Fruit fly (Drosophila melanogaster) whole organism, embryonic: ENCODE results near the gene CG31211.

ENCODE experiments used
- Aef1 ChIP-seq: fragments of 200-800 bp; sonication (Bioruptor generic); IDR thresholded peaks from 3 replicates; pipeline ENCODE4 v1.3.6; 2022; ENCODE audit warnings: missing biosample characterization, missing genetic modification characterization
- Atf6 ChIP-seq: fragments of 200-800 bp; sonication (Bioruptor generic); IDR thresholded peaks from 2 replicates; pipeline ENCODE4 v1.3.6; 2022; ENCODE audit warnings: missing biosample characterization, missing genetic modification characterization
- Bgb ChIP-seq: fragments of 200-800 bp; sonication (Bioruptor generic); IDR thresholded peaks from 2 replicates; pipeline ENCODE4 v1.3.6; 2022; ENCODE audit warnings: missing biosample characterization, missing genetic modification characterization; ENCODE audit not compliant: partially characterized antibody
- CG10979 ChIP-seq: fragments of 200-800 bp; sonication (Bioruptor generic); optimal IDR thresholded peaks from 2 replicates; lab custom pipeline; 2018; ENCODE audit warnings: missing biosample characterization, mild to moderate bottlenecking, missing genetic modification characterization, moderate library complexity
- CG12744 ChIP-seq: fragments of 200-800 bp; sonication (Bioruptor generic); optimal IDR thresholded peaks from 2 replicates; lab custom pipeline; 2016; ENCODE audit warnings: missing biosample characterization, missing genetic modification characterization
- CG13424 ChIP-seq: fragments of 200-800 bp; sonication (Bioruptor generic); optimal IDR thresholded peaks from 2 replicates; lab custom pipeline; 2019; ENCODE audit warnings: missing biosample characterization, mild to moderate bottlenecking, missing genetic modification characterization, moderate library complexity
- CG13624 ChIP-seq: fragments of 200-800 bp; sonication (Bioruptor generic); optimal IDR thresholded peaks from 2 replicates; lab custom pipeline; 2016; ENCODE audit warnings: missing biosample characterization, missing genetic modification characterization
- CG14667 ChIP-seq: fragments of 200-800 bp; sonication (Bioruptor generic); IDR thresholded peaks from 2 replicates; pipeline ENCODE4 v1.3.6; 2022; ENCODE audit warnings: missing biosample characterization, missing genetic modification characterization
- CG15269 ChIP-seq: fragments of 200-800 bp; sonication (Bioruptor generic); optimal IDR thresholded peaks from 2 replicates; lab custom pipeline; 2018; ENCODE audit warnings: missing biosample characterization, mild to moderate bottlenecking, missing genetic modification characterization, moderate library complexity
- CG1529 ChIP-seq: fragments of 200-800 bp; sonication (Bioruptor generic); optimal IDR thresholded peaks from 3 replicates; lab custom pipeline; 2018; ENCODE audit warnings: missing biosample characterization, missing genetic modification characterization
- CG17912 ChIP-seq: fragments of 200-800 bp; sonication (Bioruptor generic); optimal IDR thresholded peaks from 2 replicates; lab custom pipeline; 2018; ENCODE audit warnings: missing biosample characterization, mild to moderate bottlenecking, missing genetic modification characterization
- CG18262 ChIP-seq: fragments of 200-800 bp; optimal IDR thresholded peaks from 3 replicates; lab custom pipeline; 2019; ENCODE audit warnings: missing biosample characterization, mild to moderate bottlenecking, missing genetic modification characterization, moderate library complexity
- CG34224 ChIP-seq: fragments of 200-800 bp; sonication (Bioruptor generic); IDR thresholded peaks from 3 replicates; pipeline ENCODE4 v1.3.6; 2022; ENCODE audit warnings: missing biosample characterization, missing genetic modification characterization; ENCODE audit not compliant: partially characterized antibody
- CG4730 ChIP-seq: fragments of 200-800 bp; sonication (Bioruptor generic); IDR thresholded peaks from 2 replicates; pipeline ENCODE4 v1.3.6; 2022; ENCODE audit warnings: missing biosample characterization, missing genetic modification characterization
- CG8359 ChIP-seq: fragments of 200-800 bp; sonication (Bioruptor generic); optimal IDR thresholded peaks from 2 replicates; lab custom pipeline; 2017; ENCODE audit warnings: missing biosample characterization, mild to moderate bottlenecking, missing genetic modification characterization, borderline replicate concordance
- CG9727 ChIP-seq: fragments of 200-800 bp; sonication (Bioruptor generic); optimal IDR thresholded peaks from 3 replicates; lab custom pipeline; 2017; ENCODE audit warnings: missing biosample characterization, mild to moderate bottlenecking, missing genetic modification characterization
- Ets65A ChIP-seq: fragments of 200-800 bp; sonication (Bioruptor generic); peaks from one replicate; lab custom pipeline; 2016; ENCODE audit warnings: missing biosample characterization, missing genetic modification characterization
- Ets97D ChIP-seq: fragments of 200-800 bp; sonication (Bioruptor generic); optimal IDR thresholded peaks from 3 replicates; lab custom pipeline; 2016; ENCODE audit warnings: missing biosample characterization, missing genetic modification characterization
- HmgD ChIP-seq: fragments of 200-800 bp; sonication (Bioruptor generic); optimal IDR thresholded peaks from 3 replicates; lab custom pipeline; 2016; ENCODE audit warnings: missing biosample characterization, missing genetic modification characterization
- Lim3 ChIP-seq: fragments of 200-800 bp; sonication (Bioruptor generic); IDR thresholded peaks from 2 replicates; pipeline ENCODE4 v1.3.6; 2022; ENCODE audit warnings: missing biosample characterization, missing genetic modification characterization
- MBD-R2 ChIP-seq: fragments of 200-800 bp; sonication (Bioruptor generic); IDR thresholded peaks from 2 replicates; pipeline ENCODE4 v1.3.6; 2022; ENCODE audit warnings: missing biosample characterization, missing genetic modification characterization
- Pdp1 ChIP-seq, 2 experiments: fragments of 200-800 bp; sonication (Bioruptor generic); optimal IDR thresholded peaks; 3 replicates each; lab custom pipeline; 2016; ENCODE audit warnings: missing biosample characterization in 2 of 2, missing genetic modification characterization in 2 of 2, mild to moderate bottlenecking in 1 of 2, moderate library complexity in 1 of 2
- Rx ChIP-seq: fragments of 200-800 bp; sonication (Bioruptor generic); IDR thresholded peaks from 2 replicates; pipeline ENCODE4 v1.3.6; 2022; ENCODE audit warnings: missing biosample characterization, missing genetic modification characterization
- Sox102F ChIP-seq: fragments of 200-800 bp; sonication (Bioruptor generic); optimal IDR thresholded peaks from 2 replicates; lab custom pipeline; 2018; ENCODE audit warnings: missing biosample characterization, mild to moderate bottlenecking, missing genetic modification characterization, moderate library complexity
- Spps ChIP-seq: fragments of 200-800 bp; sonication (Bioruptor generic); optimal IDR thresholded peaks from 2 replicates; lab custom pipeline; 2018; ENCODE audit warnings: missing biosample characterization, mild to moderate bottlenecking, missing genetic modification characterization
- Taf1 ChIP-seq: fragments of 200-800 bp; sonication (Bioruptor generic); IDR thresholded peaks from 2 replicates; pipeline ENCODE4 v1.3.6; 2022; ENCODE audit warnings: missing biosample characterization, missing genetic modification characterization
- YL-1 ChIP-seq: fragments of 200-800 bp; sonication (Bioruptor generic); optimal IDR thresholded peaks from 3 replicates; lab custom pipeline; 2017; ENCODE audit warnings: missing biosample characterization, mild to moderate bottlenecking, missing genetic modification characterization
- al ChIP-seq: fragments of 200-800 bp; sonication (Bioruptor generic); IDR thresholded peaks from 2 replicates; pipeline ENCODE4 v1.3.6; 2022; ENCODE audit warnings: missing biosample characterization, missing genetic modification characterization
- ara ChIP-seq: fragments of 200-800 bp; sonication (Bioruptor generic); IDR thresholded peaks from 2 replicates; pipeline ENCODE4 v1.3.6; 2022; ENCODE audit warnings: missing biosample characterization, missing genetic modification characterization
- ase ChIP-seq: fragments of 200-800 bp; sonication (Bioruptor generic); IDR thresholded peaks from 3 replicates; pipeline ENCODE4 v1.3.6; 2022; ENCODE audit warnings: missing biosample characterization, missing genetic modification characterization
- dati ChIP-seq: fragments of 200-800 bp; sonication (Bioruptor generic); IDR thresholded peaks from 2 replicates; pipeline ENCODE4 v1.3.6; 2022; ENCODE audit warnings: missing biosample characterization, missing genetic modification characterization
- dimm ChIP-seq: fragments of 200-800 bp; sonication (Bioruptor generic); IDR thresholded peaks from 2 replicates; pipeline ENCODE4 v1.3.6; 2022; ENCODE audit warnings: missing biosample characterization, missing genetic modification characterization
- fu2 ChIP-seq: fragments of 200-800 bp; sonication (Bioruptor generic); optimal IDR thresholded peaks from 2 replicates; lab custom pipeline; 2016; ENCODE audit warnings: missing biosample characterization, missing genetic modification characterization
- gsb ChIP-seq: fragments of 200-800 bp; sonication (Bioruptor generic); IDR thresholded peaks from 2 replicates; pipeline ENCODE4 v1.3.6; 2022; ENCODE audit warnings: missing biosample characterization, missing genetic modification characterization
- hth ChIP-seq: fragments of >200 bp; optimal IDR thresholded peaks from 2 replicates; lab custom pipeline; 2017; ENCODE audit warnings: inconsistent platforms
- ind ChIP-seq: fragments of 200-800 bp; sonication (Bioruptor generic); optimal IDR thresholded peaks from 3 replicates; lab custom pipeline; 2016; ENCODE audit warnings: missing biosample characterization, missing genetic modification characterization
- jing ChIP-seq: fragments of 200-800 bp; sonication (Bioruptor generic); optimal IDR thresholded peaks from 2 replicates; lab custom pipeline; 2018; ENCODE audit warnings: missing biosample characterization, mild to moderate bottlenecking, missing genetic modification characterization
- kni ChIP-seq: fragments of 200-800 bp; sonication (Bioruptor generic); optimal IDR thresholded peaks from 3 replicates; lab custom pipeline; 2017; ENCODE audit warnings: mild to moderate bottlenecking, missing biosample characterization, missing genetic modification reagents, missing genetic modification characterization
- mld ChIP-seq: fragments of 200-800 bp; sonication (Bioruptor generic); IDR thresholded peaks from 3 replicates; pipeline ENCODE4 v1.3.6; 2022; ENCODE audit warnings: missing biosample characterization, missing genetic modification characterization; ENCODE audit not compliant: partially characterized antibody
- nom ChIP-seq: fragments of 200-800 bp; sonication (Bioruptor generic); optimal IDR thresholded peaks from 2 replicates; lab custom pipeline; 2017; ENCODE audit warnings: missing biosample characterization, missing genetic modification characterization, mild to moderate bottlenecking, moderate library complexity, missing genetic modification reagents
- pan ChIP-seq, 4 experiments: fragments of >200 bp in 3 of 4; fragments of 200-800 bp in 1 of 4; sonication (Bioruptor generic) in 1 of 4; optimal IDR thresholded peaks in 3 of 4; IDR thresholded peaks in 1 of 4; 2 replicates each; pipeline versions ENCODE4 v1.3.6 to Lab custom; 2017 to 2022; ENCODE audit warnings: missing biosample characterization in 2 of 4, missing genetic modification characterization in 2 of 4, mixed read lengths in 1 of 4
- pzg ChIP-seq: fragments of 200-800 bp; sonication (Bioruptor generic); optimal IDR thresholded peaks from 3 replicates; lab custom pipeline; 2018; ENCODE audit warnings: missing biosample characterization, mild to moderate bottlenecking, missing genetic modification characterization, moderate library complexity
- shn ChIP-seq: fragments of 200-800 bp; sonication (Bioruptor generic); optimal IDR thresholded peaks from 3 replicates; lab custom pipeline; 2016; ENCODE audit warnings: missing biosample characterization, missing genetic modification characterization
- slbo ChIP-seq: fragments of 200-800 bp; sonication (Bioruptor generic); IDR thresholded peaks from 2 replicates; pipeline ENCODE4 v1.3.6; 2022; ENCODE audit warnings: missing biosample characterization, missing genetic modification characterization
- sug ChIP-seq: fragments of 200-800 bp; optimal IDR thresholded peaks from 2 replicates; lab custom pipeline; 2019; ENCODE audit warnings: missing biosample characterization, mild to moderate bottlenecking, missing genetic modification characterization, moderate library complexity
- tgo ChIP-seq: fragments of 200-800 bp; sonication (Bioruptor generic); IDR thresholded peaks from 3 replicates; pipeline ENCODE4 v1.3.6; 2022; ENCODE audit warnings: missing biosample characterization, missing genetic modification characterization
- unpg ChIP-seq: fragments of 200-800 bp; sonication (Bioruptor generic); optimal IDR thresholded peaks from 3 replicates; lab custom pipeline; 2018; ENCODE audit warnings: missing biosample characterization, mild to moderate bottlenecking, missing genetic modification characterization, moderate library complexity
- wdn ChIP-seq: fragments of 200-800 bp; sonication (Bioruptor generic); IDR thresholded peaks from 2 replicates; pipeline ENCODE4 v1.3.6; 2022; ENCODE audit warnings: missing biosample characterization, missing genetic modification characterization
- zf30C ChIP-seq: fragments of 200-800 bp; sonication (Bioruptor generic); optimal IDR thresholded peaks from 3 replicates; lab custom pipeline; 2018; ENCODE audit warnings: missing biosample characterization, mild to moderate bottlenecking, missing genetic modification characterization
- zfh2 ChIP-seq: fragments of 200-800 bp; sonication (Bioruptor generic); optimal IDR thresholded peaks from 2 replicates; lab custom pipeline; 2016; ENCODE audit warnings: missing biosample characterization, missing genetic modification characterization

Gene CG31211

DNA sequence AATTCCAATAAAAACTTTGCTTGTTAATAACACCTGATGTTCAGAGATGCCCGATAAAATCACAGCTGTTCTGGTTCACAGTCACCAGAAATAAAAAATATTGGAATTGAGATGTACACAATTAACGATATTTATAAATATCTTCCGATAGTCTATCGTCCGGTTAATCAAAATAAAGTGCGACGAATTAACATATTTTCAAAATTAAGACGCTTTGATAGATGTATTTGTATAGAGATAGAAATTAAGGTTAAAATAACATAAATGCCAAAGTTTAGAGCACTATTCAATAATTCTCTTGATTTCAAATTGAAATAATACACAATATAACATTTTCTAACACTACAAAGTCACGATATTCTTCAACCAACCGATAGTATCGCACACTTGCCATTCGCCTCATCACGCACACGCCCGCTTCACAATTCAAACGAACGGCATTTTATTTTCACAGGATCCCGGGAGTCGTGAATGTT, 13.3 kb downstream of the CG31211 start, which contains the start of the genes CG3281 and aurA (continued):
- TF ChIP-seq CG15269 (tag; lab: Kevin White, UChicago) = peak; percentile 64
- peak; percentile 94 for TF ChIP-seq CG34224
- TF ChIP-seq al (GFP tag; lab: Robert Waterston, UW) = peak; percentile 80
- TF ChIP-seq wdn (GFP tag; lab: Robert Waterston, UW) = 0 out of 2 replicates have a peak, but pooled peaks have one; percentile 46
- peak; percentile 73 for TF ChIP-seq CG18262 (tag; lab: Kevin White, UChicago)
- TF ChIP-seq CG13624 (GFP tag; lab: Kevin White, UChicago) = peak; percentile 82
- TF ChIP-seq nom (GFP tag; lab: Kevin White, UChicago) = peak; percentile 14
- TF ChIP-seq gsb = no peak
- peak; percentile 56 for TF ChIP-seq Atf6 (GFP tag; lab: Robert Waterston, UW)
- TF ChIP-seq CG12744 (GFP tag; lab: Kevin White, UChicago) = peak; percentile 39
- peak; percentile 78 to 82 for TF ChIP-seq Pdp1 (GFP tag; optimal IDR thresholded peaks at IDR 0.05; lab: Kevin White, UChicago)
- TF ChIP-seq pan (optimal IDR thresholded peaks at IDR 0.05; lab: Kevin White, UChicago) = no peak
- TF ChIP-seq pan (GFP tag; optimal IDR thresholded peaks at IDR 0.05 in 1 of 2, IDR thresholded peaks at IDR 0.05 in 1 of 2) = peak in 1 of 2 experiments; percentile 40
- TF ChIP-seq slbo (GFP tag; lab: Robert Waterston, UW) = peak; percentile 77; the same call in 1 of the 2 replicates
- peak; percentile 85 for TF ChIP-seq zfh2 (GFP tag; lab: Kevin White, UChicago)
- TF ChIP-seq CG14667 (GFP tag; lab: Robert Waterston, UW) = no peak
- TF ChIP-seq CG4730 (GFP tag; lab: Robert Waterston, UW) = peak; percentile 36; the same call in 1 of the 2 replicates
- TF ChIP-seq ase = peak; percentile 32; the same call in 1 of the 3 replicates
- peak; percentile 86 for TF ChIP-seq pzg (GFP tag; lab: Kevin White, UChicago)
- peak; percentile 57 for TF ChIP-seq Aef1
- no peak for TF ChIP-seq dimm (GFP tag; lab: Robert Waterston, UW)
- no peak for TF ChIP-seq dati (GFP tag; lab: Robert Waterston, UW)
- TF ChIP-seq sug (tag; lab: Kevin White, UChicago) = peak; percentile 86
- no peak for TF ChIP-seq CG8359
- TF ChIP-seq CG17912 (GFP tag; lab: Kevin White, UChicago) = no peak
- peak; percentile 85 for TF ChIP-seq Ets97D (GFP tag; lab: Kevin White, UChicago)
- peak; percentile 35 for TF ChIP-seq Spps (tag; lab: Kevin White, UChicago)
- TF ChIP-seq unpg (GFP tag; lab: Kevin White, UChicago) = peak; percentile 62
- peak; percentile 93 for TF ChIP-seq Bgb (GFP tag; lab: Robert Waterston, UW)
- peak; percentile 76 for TF ChIP-seq CG9727 (GFP tag; lab: Kevin White, UChicago)
- peak; percentile 96 for TF ChIP-seq Ets65A (GFP tag; lab: Kevin White, UChicago)
- TF ChIP-seq Lim3 = no peak
- TF ChIP-seq CG1529 (GFP tag; lab: Kevin White, UChicago) = no peak
- TF ChIP-seq CG13424 (tag; lab: Kevin White, UChicago) = peak; percentile 79
- peak; percentile 31; the same call in 1 of the 2 replicates for TF ChIP-seq Rx (GFP tag; lab: Robert Waterston, UW)
- TF ChIP-seq ind (GFP tag; lab: Kevin White, UChicago) = peak; percentile 76
- peak; percentile 80 for TF ChIP-seq shn (GFP tag; lab: Kevin White, UChicago)
- TF ChIP-seq YL-1 (GFP tag; lab: Kevin White, UChicago) = peak; percentile 68
- peak; percentile 71 for TF ChIP-seq MBD-R2
- no peak for TF ChIP-seq hth (lab: Kevin White, UChicago)
- TF ChIP-seq HmgD (GFP tag; lab: Kevin White, UChicago) = peak; percentile 64
- peak; percentile 40; the same call in 1 of the 2 replicates for TF ChIP-seq ara (GFP tag; lab: Robert Waterston, UW)
- peak; percentile 49; the same call in 1 of the 3 replicates for TF ChIP-seq tgo (GFP tag; lab: Robert Waterston, UW)
- TF ChIP-seq CG10979 (tag; lab: Kevin White, UChicago) = peak; percentile 57
- 0 out of 2 replicates have a peak, but pooled peaks have one; percentile 33 for TF ChIP-seq Taf1 (GFP tag; lab: Robert Waterston, UW)
- no peak for TF ChIP-seq zf30C (GFP tag; lab: Kevin White, UChicago)
- peak; percentile 83; the same call in 2 of the 3 replicates for TF ChIP-seq mld
- TF ChIP-seq jing (GFP tag; lab: Kevin White, UChicago) = no peak
- peak; percentile 76 for TF ChIP-seq fu2 (GFP tag; lab: Kevin White, UChicago)
- no peak for TF ChIP-seq Sox102F (GFP tag; lab: Kevin White, UChicago)
- TF ChIP-seq kni (GFP tag; lab: Kevin White, UChicago) = peak; percentile 65
